Worm (Caenorhabditis elegans) whole organism, mixed stage, embryonic: ENCODE results near the gene nlp-32.

Experiments
- ces-1 ChIP-seq: fragments of 150-350 bp; optimal IDR thresholded peaks from 2 replicates; lab custom pipeline; 2014; ENCODE audit warnings: missing biosample characterization, missing genetic modification reagents, missing genetic modification characterization
- elt-1 ChIP-seq: sonication (generic microtip); optimal IDR thresholded peaks from 2 replicates; lab custom pipeline; 2017; ENCODE audit warnings: missing genetic modification characterization, mild to moderate bottlenecking, missing compliant biosample characterization, antibody characterized with exemption, moderate library complexity, borderline replicate concordance; ENCODE audit not compliant: insufficient read depth
- hlh-1 ChIP-seq: fragments of 150-350 bp; optimal IDR thresholded peaks from 2 replicates; lab custom pipeline; 2014; ENCODE audit warnings: missing biosample characterization, missing genetic modification reagents, missing genetic modification characterization
- lsy-2 ChIP-seq: fragments of 150-350 bp; optimal IDR thresholded peaks from 2 replicates; lab custom pipeline; 2014; ENCODE audit warnings: missing biosample characterization, missing genetic modification characterization
- mep-1 ChIP-seq: fragments of 150-350 bp; optimal IDR thresholded peaks from 2 replicates; lab custom pipeline; 2017; ENCODE audit warnings: missing biosample characterization, missing genetic modification reagents, missing genetic modification characterization, inconsistent platforms
- nhr-12 ChIP-seq: fragments of 150-350 bp; optimal IDR thresholded peaks from 2 replicates; lab custom pipeline; 2014; ENCODE audit warnings: missing biosample characterization, missing genetic modification characterization
- nhr-28 ChIP-seq: fragments of 150-350 bp; optimal IDR thresholded peaks from 2 replicates; lab custom pipeline; 2014; ENCODE audit warnings: missing biosample characterization, missing genetic modification characterization
- nhr-76 ChIP-seq: sonication (generic microtip); optimal IDR thresholded peaks from 2 replicates; lab custom pipeline; 2017; ENCODE audit warnings: missing biosample characterization, missing genetic modification characterization
- pha-4 ChIP-seq: fragments of 150-350 bp; optimal IDR thresholded peaks from 2 replicates; lab custom pipeline; 2018; ENCODE audit warnings: missing biosample characterization, missing genetic modification reagents, missing genetic modification characterization
- sem-2 ChIP-seq: fragments of 200-800 bp; sonication (Bioruptor generic); optimal IDR thresholded peaks from 2 replicates; lab custom pipeline; 2018; ENCODE audit warnings: mild to moderate bottlenecking, missing genetic modification characterization, missing compliant biosample characterization
- unc-62 ChIP-seq: fragments of 150-350 bp; optimal IDR thresholded peaks from 2 replicates; lab custom pipeline; 2014; ENCODE audit warnings: missing biosample characterization, missing genetic modification reagents, missing genetic modification characterization
- zip-8 ChIP-seq: fragments of 150-350 bp; optimal IDR thresholded peaks from 2 replicates; lab custom pipeline; 2014; ENCODE audit warnings: missing biosample characterization, missing genetic modification characterization
- ztf-11 ChIP-seq: fragments of 150-350 bp; optimal IDR thresholded peaks from 2 replicates; lab custom pipeline; 2014; ENCODE audit warnings: missing biosample characterization, missing genetic modification characterization

ce11 chrIII:481259-481658 is 5.1 kb downstream of the nlp-32 start:
- no peak for TF ChIP-seq unc-62 (GFP tag; lab: Kevin White, UChicago)
- TF ChIP-seq ztf-11 (tag; lab: Kevin White, UChicago): no peak
- TF ChIP-seq mep-1 (tag; lab: Kevin White, UChicago): no peak
- no peak for TF ChIP-seq zip-8 (tag; lab: Kevin White, UChicago)
- no peak for TF ChIP-seq hlh-1 (tag; lab: Kevin White, UChicago)
- TF ChIP-seq ces-1 (GFP tag; lab: Kevin White, UChicago): no peak
- TF ChIP-seq elt-1 (tag; lab: Kevin White, UChicago): no peak
- no peak for TF ChIP-seq sem-2 (GFP tag; lab: Kevin White, UChicago)
- no peak for TF ChIP-seq pha-4 (tag; lab: Kevin White, UChicago)
- TF ChIP-seq nhr-76 (tag; lab: Kevin White, UChicago): no peak
- no peak for TF ChIP-seq lsy-2 (tag; lab: Kevin White, UChicago)
- TF ChIP-seq nhr-28 (tag; lab: Kevin White, UChicago): no peak
- no peak for TF ChIP-seq nhr-12
